Worm (Caenorhabditis elegans): ENCODE measurements around the gene rabn-5.

- TF ChIP-seq ceh-82 (tag; optimal IDR thresholded peaks at IDR 0.05) = no peak
- TF ChIP-seq fos-1 (tag; optimal IDR thresholded peaks at IDR 0.05) = no peak
- no peak for TF ChIP-seq nhr-237 (tag; optimal IDR thresholded peaks at IDR 0.05)
Measured at ce11 chrIII:5834663-5835062, 29.7 kb upstream of the rabn-5 start.

Measured in whole organism, L2 larva.